Worm (Caenorhabditis elegans): Measurements from ENCODE around the gene csn-5.

- TF ChIP-seq ref-1 (GFP tag; conservative IDR thresholded peaks at IDR 0.05) = no peak
- TF ChIP-seq cog-1 (tag; optimal IDR thresholded peaks at IDR 0.05) = no peak
- TF ChIP-seq T22C8.4 (GFP tag; IDR thresholded peaks at IDR 0.05) = no peak
- no peak for TF ChIP-seq ztf-29 (GFP tag; IDR thresholded peaks at IDR 0.05)
- TF ChIP-seq tab-1 (GFP tag; IDR thresholded peaks at IDR 0.05) = no peak
- no peak for TF ChIP-seq med-1 (GFP tag; optimal IDR thresholded peaks at IDR 0.05; ENCODE audit: insufficient read depth)
- no peak for TF ChIP-seq ztf-23 (GFP tag; IDR thresholded peaks at IDR 0.05)
- TF ChIP-seq klf-2 (GFP tag; conservative IDR thresholded peaks at IDR 0.05) = no peak
Observed at ce11 chrIV:5660239-5660638, 10.9 kb downstream of the csn-5 start, which contains the start of gene skn-1.

Measured in whole organism, midembryonic.